Worm (Caenorhabditis elegans) whole organism, dauer: ENCODE results near the gene Y81G3A.2.
"Not testable (repeated sequence)": the region's sequence is repeated elsewhere in the genome, so short reads cannot be mapped to it uniquely, and the experiment has no call there.

Experiments
- unc-62 ChIP-seq: sonication (generic microtip); optimal IDR thresholded peaks from 2 replicates; lab custom pipeline; 2017; ENCODE audit warnings: missing biosample characterization, missing genetic modification reagents, missing genetic modification characterization

The Y81G3A.2 gene

DNA sequence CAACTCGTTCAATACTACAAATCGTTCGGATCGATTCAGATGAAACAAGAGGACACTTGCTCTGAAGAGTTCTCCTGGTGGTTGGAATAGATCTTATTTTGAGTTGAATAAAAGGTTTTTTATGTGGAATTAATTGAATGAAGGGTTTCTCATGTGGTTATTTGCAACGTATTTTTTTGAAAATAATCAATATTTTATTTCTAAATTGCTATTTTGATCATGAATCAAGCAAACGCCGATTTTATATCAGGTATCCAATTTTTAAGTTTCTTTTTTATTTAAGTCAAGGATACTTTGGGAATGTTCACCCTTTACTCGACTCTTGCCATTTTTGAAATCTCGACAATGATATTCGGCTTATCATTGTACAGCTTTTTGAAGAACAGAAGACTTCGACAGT, at the start of gene Y81G3A.2:
Y81G3A.2 (plus strand) TSS at position 301 of the 400 bp plus-strand sequence.
- not testable (repeated sequence) for TF ChIP-seq unc-62

ce11 chrII:13031649-13032191, 49.0 kb upstream of the Y81G3A.2 start, which contains the start of gene F18A11.2:
F18A11.2 (plus strand) TSS chrII:13031699.
- TF ChIP-seq unc-62: not testable (repeated sequence)

DNA sequence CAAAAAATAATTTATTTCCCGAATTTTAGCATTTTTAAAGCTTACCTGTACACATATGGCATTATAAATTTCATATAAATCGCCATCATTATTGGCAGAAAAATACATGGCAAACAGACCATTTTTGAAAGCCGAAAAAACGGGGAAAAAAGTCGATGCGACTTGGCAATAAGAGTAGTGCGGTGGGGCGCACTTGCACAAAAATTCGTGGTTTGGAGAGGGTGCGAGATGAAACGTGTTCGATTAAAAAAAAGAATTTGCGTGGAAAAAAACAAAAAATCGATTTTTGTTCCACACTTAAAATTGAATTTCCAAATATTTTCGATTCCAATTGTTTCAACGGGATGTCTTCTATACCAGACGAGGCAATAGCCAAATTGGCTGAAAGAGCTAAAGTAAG, 44.0 kb upstream of the Y81G3A.2 start, which contains the start of gene F18A11.3:
F18A11.3 (minus strand) TSS at position 125 of the 400 bp plus-strand sequence.
- TF ChIP-seq unc-62: no peak

DNA sequence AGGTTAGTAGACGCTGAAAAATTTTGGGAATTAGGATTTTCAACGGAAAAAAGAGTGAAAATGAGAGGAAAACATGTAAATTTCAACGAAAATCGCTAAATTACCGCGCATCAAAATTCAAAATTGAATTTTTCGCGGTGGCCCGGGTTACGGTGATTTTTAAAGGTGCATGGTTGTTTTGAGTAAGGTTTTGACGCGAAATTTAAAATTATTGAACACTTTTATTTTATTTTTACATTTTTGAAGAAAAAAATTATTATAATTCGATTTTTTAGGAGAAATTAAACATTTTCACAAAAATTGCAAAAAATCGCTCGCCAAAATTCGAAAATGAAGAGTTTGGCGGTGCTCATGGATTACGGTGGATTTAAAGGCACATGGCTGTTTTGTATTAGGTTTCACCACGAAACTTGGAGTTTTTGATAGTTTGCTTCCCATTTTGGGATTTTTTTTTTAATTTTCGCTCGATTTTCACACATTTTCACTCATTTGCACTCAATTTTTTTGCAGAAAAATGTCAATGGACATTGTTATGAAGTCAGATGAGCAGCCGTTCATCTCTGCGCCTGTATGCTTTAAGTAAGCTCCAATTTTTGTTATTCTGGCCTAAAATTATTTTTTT, 37.2 kb upstream of the Y81G3A.2 start, which contains the start of gene puf-6:
puf-6 (minus strand) TSS at position 13 of the 622 bp plus-strand sequence.
- TF ChIP-seq unc-62: not testable (repeated sequence)

DNA sequence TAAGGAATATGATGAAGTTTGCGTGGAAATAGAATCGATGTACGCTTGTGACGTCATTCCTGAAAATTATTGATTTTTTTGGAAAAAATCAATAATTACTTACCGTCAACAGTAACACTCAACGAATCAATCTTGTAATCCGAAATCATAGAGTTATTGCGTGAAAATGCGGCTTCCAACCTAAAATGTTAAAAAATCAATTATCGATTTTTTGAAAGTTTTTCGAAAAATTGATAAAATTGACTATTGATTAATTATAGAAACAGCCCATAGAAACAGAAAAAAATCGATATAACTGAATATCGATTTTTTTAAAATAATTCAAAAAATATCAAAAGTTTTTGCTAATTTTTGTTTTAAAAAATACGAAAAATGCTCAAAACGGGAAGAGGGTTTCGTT, 33.6 kb upstream of the Y81G3A.2 start, which contains the start of gene F42G4.7:
F42G4.7 (minus strand) TSS at position 185 of the 400 bp plus-strand sequence.
- not testable (repeated sequence) for TF ChIP-seq unc-62

DNA sequence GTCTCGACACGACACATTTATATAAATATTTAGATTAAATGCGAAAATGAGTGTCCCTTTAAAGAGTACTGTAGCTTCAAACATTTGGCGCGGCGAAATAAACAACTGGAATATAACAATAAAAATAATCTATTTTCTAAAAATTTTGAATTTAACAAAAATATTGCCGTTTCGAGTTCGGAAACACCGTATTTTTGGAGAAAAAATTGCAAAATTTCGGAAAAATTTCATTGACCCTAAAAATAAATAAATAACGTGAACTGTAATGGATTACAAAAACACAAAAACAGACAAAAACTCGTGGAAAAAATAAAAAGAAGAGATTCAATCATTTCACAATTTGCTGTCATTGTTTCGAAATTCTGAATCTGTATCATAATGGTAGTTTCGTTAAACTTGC, 33.1 kb upstream of the Y81G3A.2 start, which contains the start of gene F42G4.2:
F42G4.2 (plus strand) TSS at position 301 of the 400 bp plus-strand sequence.
- TF ChIP-seq unc-62: not testable (repeated sequence)

DNA sequence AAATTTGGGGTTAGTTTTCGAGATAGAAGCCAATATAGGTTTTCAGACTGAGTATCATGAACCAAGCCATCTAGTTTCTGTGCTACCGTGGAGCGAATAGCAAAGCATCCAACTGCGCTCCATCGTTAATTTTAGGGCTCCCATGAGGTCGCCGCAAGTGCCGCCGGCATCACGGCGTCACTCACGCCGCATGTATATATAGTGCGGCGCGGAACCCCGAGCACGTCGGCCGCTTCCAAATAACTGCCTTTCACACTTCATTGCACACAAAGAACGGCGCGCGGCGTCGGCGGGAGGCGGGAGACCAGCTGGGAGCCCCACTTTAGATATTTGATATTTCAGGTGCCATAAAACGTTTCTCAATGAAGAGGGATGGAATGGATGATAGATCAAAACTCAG, 30.7 kb upstream of the Y81G3A.2 start:
- TF ChIP-seq unc-62: no peak

DNA sequence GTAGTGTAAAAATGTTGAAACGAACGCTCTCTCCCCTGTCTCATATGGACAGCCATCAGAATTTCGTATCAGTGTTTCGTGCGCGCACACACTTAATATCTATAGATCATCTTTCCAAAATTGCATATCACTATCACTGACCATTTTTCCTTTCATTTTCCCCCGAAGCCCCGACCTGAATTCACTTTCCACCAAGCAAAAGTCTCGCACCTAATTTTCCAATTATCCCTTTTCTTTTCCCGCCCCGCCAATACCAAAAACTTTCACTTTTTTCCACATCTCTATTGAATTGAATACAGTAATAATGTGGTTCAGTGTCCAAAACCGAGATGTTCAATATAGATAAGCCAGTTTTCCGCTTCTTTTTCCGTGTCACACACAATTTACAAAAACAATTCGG, 27.3 kb upstream of the Y81G3A.2 start:
- no peak for TF ChIP-seq unc-62

ce11 chrII:13056580-13056979, 24.1 kb upstream of the Y81G3A.2 start, which contains the start of gene zyx-1:
zyx-1 (plus strand) TSS chrII:13056910.
- no peak for TF ChIP-seq unc-62

DNA sequence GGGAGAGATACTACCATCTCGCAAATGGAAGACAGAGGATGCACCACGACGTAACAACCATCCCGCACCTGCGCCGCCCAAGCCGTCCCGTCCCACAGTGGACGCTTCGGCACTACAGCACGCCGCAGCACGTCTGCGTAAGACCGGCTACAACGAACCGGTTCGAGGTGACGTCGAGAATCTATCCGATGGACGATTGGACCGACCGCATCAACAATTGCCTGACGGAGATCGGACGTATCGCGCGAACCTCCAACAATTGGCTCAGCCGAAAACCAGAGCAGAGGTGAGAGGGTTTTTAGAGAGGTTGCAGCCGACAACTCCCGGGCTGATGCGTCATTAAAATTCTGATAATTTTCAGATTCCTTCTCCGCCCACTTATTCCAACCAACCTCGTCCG, 21.5 kb upstream of the Y81G3A.2 start:
- TF ChIP-seq unc-62: no peak

DNA sequence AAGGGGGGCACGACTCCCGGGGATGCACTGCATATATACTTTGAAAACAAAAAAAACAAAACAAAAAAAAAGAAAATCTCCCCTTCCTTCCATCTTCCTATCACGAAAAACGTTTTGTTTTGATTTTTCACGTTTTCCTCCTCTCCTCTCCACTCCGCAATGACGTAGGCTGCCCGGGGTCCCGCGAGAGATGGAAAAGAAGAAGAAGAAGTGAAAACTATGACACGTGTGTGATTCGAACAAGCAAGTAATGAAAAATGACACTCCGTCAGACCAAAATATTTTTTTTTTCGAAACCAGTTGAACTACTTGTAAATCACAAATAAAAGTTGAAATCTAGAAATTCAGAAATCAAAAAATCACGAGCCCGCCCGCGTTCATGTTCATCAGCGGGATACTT, 15.5 kb upstream of the Y81G3A.2 start:
- TF ChIP-seq unc-62: no peak

ce11 chrII:13066777-13067290, 13.9 kb upstream of the Y81G3A.2 start:
- no peak for TF ChIP-seq unc-62

DNA sequence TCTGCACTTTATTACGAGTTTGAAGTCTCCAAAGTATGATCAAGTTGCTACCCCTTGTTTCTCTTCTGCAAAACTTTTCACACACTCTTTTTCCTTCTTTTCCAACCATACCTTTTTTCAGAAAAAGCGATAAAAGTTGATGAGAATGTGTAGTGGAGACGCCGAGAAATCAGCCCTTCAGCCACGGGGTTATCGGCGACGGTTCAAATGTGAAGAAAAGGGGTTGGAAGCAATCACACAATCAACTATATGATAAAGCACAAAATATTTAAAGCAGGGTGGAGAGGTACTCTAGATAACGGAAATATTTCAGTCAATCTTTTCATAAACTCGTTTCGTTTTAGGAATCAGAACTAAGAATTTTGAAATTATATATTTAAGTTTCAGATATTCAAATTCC, 7.6 kb upstream of the Y81G3A.2 start, which contains the start of gene F42G4.5:
F42G4.5 (plus strand) TSS at position 379 of the 400 bp plus-strand sequence.
- no peak for TF ChIP-seq unc-62

ce11 chrII:13073742-13074141, 7.0 kb upstream of the Y81G3A.2 start:
- no peak for TF ChIP-seq unc-62

DNA sequence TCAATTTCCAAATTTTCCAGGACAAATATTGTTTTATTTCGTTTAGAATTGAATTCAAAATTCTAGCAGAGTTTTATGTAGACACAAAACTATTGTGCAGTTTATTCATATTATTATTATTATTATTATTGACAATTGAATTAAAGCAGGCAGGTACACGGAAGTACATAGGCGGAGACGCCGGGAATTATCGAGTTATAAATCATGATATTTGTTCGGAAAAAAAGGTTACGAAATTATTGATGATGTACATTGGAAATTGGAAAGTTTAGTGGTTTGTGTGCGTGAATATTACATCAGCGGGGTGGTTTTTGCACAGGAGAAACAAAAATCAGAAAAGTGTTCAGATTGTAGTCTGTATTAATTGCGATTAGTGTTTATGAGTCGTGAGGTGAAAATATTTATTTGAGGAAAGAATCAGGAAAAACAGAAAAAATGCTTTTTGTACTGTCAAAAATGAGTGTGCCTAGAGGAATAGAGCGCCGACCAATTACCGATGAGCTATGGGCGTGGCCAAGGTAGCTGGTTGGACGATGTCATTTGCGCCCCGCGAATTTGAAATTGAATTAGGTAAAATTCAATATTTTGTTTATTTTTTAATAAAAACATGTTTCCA, 4.3 kb upstream of the Y81G3A.2 start:
- no peak for TF ChIP-seq unc-62

DNA sequence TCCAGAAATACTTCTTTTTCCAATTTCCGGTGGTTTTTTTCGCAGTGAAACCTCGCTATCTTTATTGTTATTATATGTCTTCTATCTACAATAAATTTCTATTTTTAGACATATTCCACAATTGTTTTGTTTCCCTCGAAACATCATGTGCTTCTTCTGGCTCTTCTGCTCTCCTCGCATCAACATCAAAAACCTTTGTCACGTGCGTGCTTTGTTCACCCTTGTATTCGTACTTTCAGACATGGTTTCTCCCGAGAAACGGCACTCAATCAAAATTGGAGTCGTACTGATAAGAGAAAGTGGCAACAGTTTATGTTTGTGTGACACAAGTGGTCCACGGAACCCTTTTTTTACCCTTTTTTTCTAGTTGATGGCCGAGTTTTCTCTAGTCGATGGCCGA, 3.0 kb upstream of the Y81G3A.2 start:
- TF ChIP-seq unc-62: no peak

ce11 chrII:13078848-13079428, 1.8 kb upstream of the Y81G3A.2 start, which contains the start of gene F42G4.6:
F42G4.6 (plus strand) TSS chrII:13079378.
- TF ChIP-seq unc-62: no peak
